Worm (Caenorhabditis elegans) whole organism, L3 larva: Measurements from ENCODE around the gene rps-25.
A peak's percentile ranks its signal among the peaks of the same experiment; 100 is the strongest.

Source experiments
- ZK546.5 ChIP-seq: sonication (generic microtip); optimal IDR thresholded peaks from 2 replicates; lab custom pipeline; 2017; ENCODE audit warnings: missing biosample characterization, missing genetic modification characterization
- ama-1 ChIP-seq: fragments of 150-350 bp; optimal IDR thresholded peaks from 2 replicates; lab custom pipeline; 2018
- elt-3 ChIP-seq, 3 experiments: fragments of 150-350 bp in 1 of 3; sonication (generic microtip) in 2 of 3; optimal IDR thresholded peaks; 2 replicates in 2 of 3; 4 replicates in 1 of 3; lab custom pipeline; 2014 to 2017; ENCODE audit warnings: missing biosample characterization in 3 of 3, missing genetic modification characterization in 3 of 3
- fkh-10 ChIP-seq: sonication (generic microtip); optimal IDR thresholded peaks from 2 replicates; lab custom pipeline; 2017; ENCODE audit warnings: missing biosample characterization, missing genetic modification reagents, missing genetic modification characterization
- nhr-237 ChIP-seq: fragments of 150-350 bp; optimal IDR thresholded peaks from 2 replicates; lab custom pipeline; 2014; ENCODE audit warnings: missing biosample characterization, missing genetic modification characterization
- nhr-28 ChIP-seq: fragments of 150-350 bp; optimal IDR thresholded peaks from 2 replicates; lab custom pipeline; 2014; ENCODE audit warnings: missing biosample characterization, missing genetic modification characterization
- nhr-67 ChIP-seq: fragments of 150-350 bp; optimal IDR thresholded peaks from 2 replicates; lab custom pipeline; 2014; ENCODE audit warnings: missing biosample characterization, missing genetic modification characterization
- nhr-77 ChIP-seq: fragments of 150-350 bp; optimal IDR thresholded peaks from 2 replicates; lab custom pipeline; 2014; ENCODE audit warnings: missing biosample characterization, missing genetic modification characterization
- pqm-1 ChIP-seq: fragments of 150-350 bp; optimal IDR thresholded peaks from 2 replicates; lab custom pipeline; 2017; ENCODE audit warnings: missing biosample characterization, missing genetic modification characterization, inconsistent platforms

DNA sequence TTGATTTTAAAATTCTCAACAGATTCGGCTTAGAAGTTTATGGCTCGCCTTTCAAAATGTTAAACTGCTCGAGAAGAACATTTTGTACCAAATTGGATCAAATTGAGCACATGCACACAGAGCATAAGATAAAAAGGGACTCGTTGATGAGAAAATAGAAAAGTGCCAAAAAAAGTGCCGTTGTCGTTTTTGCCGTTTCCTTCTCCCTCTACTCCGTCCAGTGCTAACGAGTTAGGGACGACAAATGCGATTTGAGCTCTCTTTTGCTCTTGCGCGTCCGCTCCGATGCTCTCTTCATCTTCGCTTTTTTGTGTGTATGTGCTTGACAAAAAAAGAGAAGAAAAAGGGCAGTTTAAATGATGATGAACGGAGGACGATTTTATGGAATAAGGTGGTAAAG lies 32.3 kb downstream of the rps-25 start:
- no peak for TF ChIP-seq nhr-237
- TF ChIP-seq nhr-67 (tag; lab: Kevin White, UChicago) = no peak
- TF ChIP-seq pqm-1 (tag; lab: Kevin White, UChicago) = no peak
- TF ChIP-seq elt-3 (tag; optimal IDR thresholded peaks at IDR 0.05; lab: Kevin White, UChicago) = no peak
- TF ChIP-seq ZK546.5 (tag; lab: Kevin White, UChicago) = no peak
- TF ChIP-seq nhr-77 (tag; lab: Kevin White, UChicago) = no peak
- peak; percentile 88 for TF ChIP-seq fkh-10 (GFP tag; lab: Kevin White, UChicago)
- no peak for TF ChIP-seq nhr-28 (tag; lab: Kevin White, UChicago)
- TF ChIP-seq ama-1 = no peak
